Fruit fly (Drosophila melanogaster) whole organism, adult: ENCODE data around the gene CG3655.

Experiments used
- CG11617 ChIP-seq: fragments of 200-800 bp; sonication (Bioruptor generic); optimal IDR thresholded peaks from 2 replicates; lab custom pipeline; 2017; ENCODE audit warnings: mild to moderate bottlenecking, missing biosample characterization, missing genetic modification reagents, missing genetic modification characterization
- CG12768 ChIP-seq: fragments of 200-800 bp; sonication (Bioruptor generic); optimal IDR thresholded peaks from 2 replicates; lab custom pipeline; 2017; ENCODE audit warnings: missing biosample characterization, missing genetic modification characterization, mild to moderate bottlenecking, moderate library complexity, missing genetic modification reagents
- CG14711 ChIP-seq: fragments of 200-800 bp; sonication (Bioruptor generic); optimal IDR thresholded peaks from 2 replicates; lab custom pipeline; 2018; ENCODE audit warnings: missing biosample characterization, mild to moderate bottlenecking, missing genetic modification characterization, moderate library complexity
- CG1620 ChIP-seq: fragments of 200-800 bp; sonication (Bioruptor generic); optimal IDR thresholded peaks from 2 replicates; lab custom pipeline; 2016; ENCODE audit warnings: missing biosample characterization, missing genetic modification characterization
- CG33017 ChIP-seq: fragments of 200-800 bp; sonication (Bioruptor generic); optimal IDR thresholded peaks from 2 replicates; lab custom pipeline; 2018; ENCODE audit warnings: missing biosample characterization, mild to moderate bottlenecking, missing genetic modification characterization, moderate library complexity
- CG5204 ChIP-seq: fragments of 200-800 bp; sonication (Bioruptor generic); optimal IDR thresholded peaks from 2 replicates; lab custom pipeline; 2016; ENCODE audit warnings: missing biosample characterization, missing genetic modification characterization
- CG7045 ChIP-seq: fragments of 200-800 bp; sonication (Bioruptor generic); optimal IDR thresholded peaks from 2 replicates; lab custom pipeline; 2017; ENCODE audit warnings: missing biosample characterization, mild to moderate bottlenecking, missing genetic modification characterization
- CG7101 ChIP-seq: fragments of 200-800 bp; sonication (Bioruptor generic); optimal IDR thresholded peaks from 2 replicates; lab custom pipeline; 2018; ENCODE audit warnings: missing biosample characterization, mild to moderate bottlenecking, missing genetic modification characterization, moderate library complexity
- Clk ChIP-seq: fragments of 200-800 bp; sonication (Bioruptor generic); optimal IDR thresholded peaks from 2 replicates; lab custom pipeline; 2017; ENCODE audit warnings: missing biosample characterization, missing genetic modification characterization
- Crg-1 ChIP-seq: fragments of 200-800 bp; sonication (Bioruptor generic); optimal IDR thresholded peaks from 2 replicates; lab custom pipeline; 2016; ENCODE audit warnings: missing biosample characterization, missing genetic modification characterization
- Hr96 ChIP-seq: fragments of 200-800 bp; sonication (Bioruptor generic); optimal IDR thresholded peaks from 2 replicates; lab custom pipeline; 2016; ENCODE audit warnings: missing biosample characterization, missing genetic modification characterization
- Mnt ChIP-seq: fragments of 200-800 bp; sonication (Bioruptor generic); optimal IDR thresholded peaks from 2 replicates; lab custom pipeline; 2016; ENCODE audit warnings: missing biosample characterization, mild to moderate bottlenecking, missing genetic modification characterization
- bab1 ChIP-seq: fragments of 200-800 bp; sonication (Bioruptor generic); optimal IDR thresholded peaks from 3 replicates; lab custom pipeline; 2019; ENCODE audit warnings: missing biosample characterization, mild to moderate bottlenecking, missing genetic modification characterization, moderate library complexity
- cic ChIP-seq: fragments of 200-800 bp; sonication (Bioruptor generic); optimal IDR thresholded peaks from 2 replicates; lab custom pipeline; 2017; ENCODE audit warnings: missing biosample characterization, mild to moderate bottlenecking, missing genetic modification characterization, moderate library complexity
- cnc ChIP-seq, 2 experiments: fragments of >200 bp; optimal IDR thresholded peaks; 2 replicates each; lab custom pipeline; 2017
- kay ChIP-seq: fragments of 200-800 bp; sonication (Bioruptor generic); peaks from one replicate; lab custom pipeline; 2016; ENCODE audit warnings: missing biosample characterization, missing genetic modification characterization, borderline replicate concordance
- ovo ChIP-seq: fragments of 200-800 bp; sonication (Bioruptor generic); optimal IDR thresholded peaks from 2 replicates; lab custom pipeline; 2016; ENCODE audit warnings: missing biosample characterization, missing genetic modification characterization
- pad ChIP-seq: fragments of 200-800 bp; sonication (Bioruptor generic); optimal IDR thresholded peaks from 3 replicates; lab custom pipeline; 2017; ENCODE audit warnings: missing biosample characterization, missing genetic modification characterization, mild to moderate bottlenecking, moderate library complexity, missing genetic modification reagents
- tj ChIP-seq: fragments of 200-800 bp; sonication (Bioruptor generic); optimal IDR thresholded peaks from 3 replicates; lab custom pipeline; 2017; ENCODE audit warnings: missing biosample characterization, mild to moderate bottlenecking, missing genetic modification characterization, moderate library complexity
- toe ChIP-seq: fragments of 200-800 bp; sonication (Bioruptor generic); optimal IDR thresholded peaks from 2 replicates; lab custom pipeline; 2016; ENCODE audit warnings: missing biosample characterization, missing genetic modification characterization

CG3655 gene

DNA sequence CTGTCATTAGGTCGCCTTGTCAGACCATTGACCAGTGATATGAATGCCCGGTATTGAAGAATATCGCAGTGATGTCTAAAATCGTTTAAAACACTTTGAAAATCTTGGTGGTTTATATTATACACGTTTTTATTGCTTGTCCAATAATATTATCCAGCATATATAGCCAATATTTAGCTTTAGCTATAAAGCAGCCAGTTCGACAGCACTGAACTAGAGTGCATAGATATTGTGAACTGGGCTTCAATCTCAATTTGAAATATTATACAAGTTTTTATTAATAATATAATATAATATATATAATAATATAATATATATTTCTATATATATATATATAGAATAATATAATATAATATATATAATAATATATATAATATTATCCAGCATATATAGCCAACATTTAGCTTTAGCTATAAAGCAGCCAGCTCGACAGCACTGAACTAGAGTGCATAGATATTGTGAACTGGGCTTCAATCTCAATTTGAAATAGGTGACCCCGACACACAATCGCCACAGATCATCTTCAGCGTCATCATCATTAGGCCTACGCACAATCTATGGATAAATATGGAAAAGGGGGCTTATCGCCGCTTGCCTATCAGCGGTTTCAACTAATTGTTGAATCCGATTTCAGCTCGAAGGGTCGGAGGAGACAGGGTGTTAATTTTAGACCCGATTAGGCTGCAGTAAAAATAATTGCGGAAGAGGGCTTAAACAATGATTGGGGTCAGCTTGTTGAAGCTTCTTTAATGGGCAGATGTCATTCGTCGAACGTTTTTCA lies 8.1 kb upstream of the CG3655 start:
- no peak for TF ChIP-seq toe (GFP tag; lab: Kevin White, UChicago)
- TF ChIP-seq cnc (optimal IDR thresholded peaks at IDR 0.05; lab: Kevin White, UChicago): no peak
- no peak for TF ChIP-seq CG12768
- no peak for TF ChIP-seq CG5204 (GFP tag; lab: Kevin White, UChicago)
- TF ChIP-seq cic (GFP tag; lab: Kevin White, UChicago): no peak
- no peak for TF ChIP-seq CG33017
- TF ChIP-seq pad (GFP tag; lab: Kevin White, UChicago): no peak

dm6 chrX:1135006-1135376 lies 295 bp upstream of the CG3655 start:
- TF ChIP-seq CG1620 (GFP tag; lab: Kevin White, UChicago) (no peak), CG33017 (no peak), CG5204 (GFP tag; lab: Kevin White, UChicago) (no peak), CG14711 (tag; lab: Kevin White, UChicago) (no peak), toe (GFP tag; lab: Kevin White, UChicago) (no peak), pad (GFP tag; lab: Kevin White, UChicago) (no peak), CG12768 (no peak)

DNA sequence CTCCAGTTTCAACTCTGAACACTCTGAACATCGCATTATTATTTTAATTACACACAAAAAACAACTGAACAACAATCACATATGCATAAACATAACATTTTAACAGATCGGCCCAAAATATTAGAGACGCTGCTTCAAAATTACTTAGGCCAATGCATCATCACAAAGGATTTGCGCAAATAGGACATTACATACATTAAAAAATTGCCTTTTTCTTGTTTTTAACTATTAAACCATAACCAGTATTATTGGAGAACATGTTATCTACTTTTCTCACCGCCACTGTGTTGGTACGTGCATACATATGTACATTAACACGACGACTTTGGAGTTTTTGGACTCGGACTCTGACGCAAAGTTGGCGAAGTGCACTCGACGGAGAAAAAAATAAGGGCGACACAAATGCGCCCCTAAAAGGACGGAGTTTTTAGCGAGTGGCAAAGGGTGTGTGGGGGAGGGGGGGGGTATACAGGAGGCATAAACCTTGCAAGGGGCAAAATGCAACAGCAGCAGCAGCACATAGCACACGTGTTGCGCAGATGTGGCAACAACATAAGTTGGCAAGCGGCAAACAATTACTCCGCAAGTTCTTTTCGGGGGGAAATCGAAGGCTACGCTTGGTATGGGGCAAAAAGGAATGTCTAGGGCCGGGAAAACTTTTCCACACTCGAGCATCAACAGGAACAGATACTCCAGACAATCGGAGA lies 5.0 kb downstream of the CG3655 start:
- no peak for TF ChIP-seq CG7101 (tag; lab: Kevin White, UChicago)
- TF ChIP-seq cnc (optimal IDR thresholded peaks at IDR 0.05; lab: Kevin White, UChicago): no peak
- no peak for TF ChIP-seq cic (GFP tag; lab: Kevin White, UChicago)
- TF ChIP-seq CG1620 (GFP tag; lab: Kevin White, UChicago): no peak
- TF ChIP-seq CG7045 (GFP tag; lab: Kevin White, UChicago): no peak
- no peak for TF ChIP-seq bab1 (GFP tag; lab: Kevin White, UChicago)
- no peak for TF ChIP-seq kay

DNA sequence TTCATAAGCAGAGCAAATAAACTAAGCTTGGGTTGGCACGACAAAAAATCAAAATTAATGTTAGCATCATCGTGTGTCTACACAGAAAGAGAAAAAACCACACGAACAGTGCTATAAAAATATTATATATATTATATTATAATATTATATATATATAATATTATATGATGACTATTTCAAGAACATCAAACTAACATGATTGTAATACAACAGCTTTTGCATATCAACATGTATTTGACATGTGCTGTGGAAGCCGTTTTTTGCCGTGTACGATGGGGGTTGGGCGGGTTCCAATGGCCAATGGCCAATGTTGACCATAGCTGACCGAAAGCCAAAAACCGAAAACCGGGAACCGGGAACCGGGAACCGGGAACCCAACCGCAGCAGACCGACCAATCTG lies 11.3 kb downstream of the CG3655 start:
- no peak for TF ChIP-seq CG12768
- TF ChIP-seq Clk: no peak
- no peak for TF ChIP-seq tj (GFP tag; lab: Kevin White, UChicago)
- TF ChIP-seq CG1620 (GFP tag; lab: Kevin White, UChicago): no peak
- TF ChIP-seq bab1 (GFP tag; lab: Kevin White, UChicago): no peak
- no peak for TF ChIP-seq CG14711 (tag; lab: Kevin White, UChicago)
- TF ChIP-seq kay: no peak

- TF ChIP-seq pad (GFP tag; lab: Kevin White, UChicago) (no peak), ovo (no peak), CG1620 (GFP tag; lab: Kevin White, UChicago) (no peak), CG11617 (GFP tag; lab: Kevin White, UChicago) (no peak), CG7101 (tag; lab: Kevin White, UChicago) (no peak), CG5204 (GFP tag; lab: Kevin White, UChicago) (no peak), CG12768 (no peak), cnc (optimal IDR thresholded peaks at IDR 0.05; lab: Kevin White, UChicago) (no peak), CG33017 (no peak), tj (GFP tag; lab: Kevin White, UChicago) (no peak), Crg-1 (GFP tag; lab: Kevin White, UChicago) (no peak), Mnt (GFP tag; lab: Kevin White, UChicago) (no peak)
Measured at dm6 chrX:1120896-1121295, 13.8 kb downstream of the CG3655 start.

dm6 chrX:1120394-1120793 lies 14.3 kb downstream of the CG3655 start:
- TF ChIP-seq CG7045 (GFP tag; lab: Kevin White, UChicago) (no peak), pad (GFP tag; lab: Kevin White, UChicago) (no peak), kay (no peak), toe (GFP tag; lab: Kevin White, UChicago) (no peak), CG33017 (no peak), cic (GFP tag; lab: Kevin White, UChicago) (no peak), cnc (optimal IDR thresholded peaks at IDR 0.05; lab: Kevin White, UChicago) (no peak), CG1620 (GFP tag; lab: Kevin White, UChicago) (no peak), CG11617 (GFP tag; lab: Kevin White, UChicago) (no peak)

DNA sequence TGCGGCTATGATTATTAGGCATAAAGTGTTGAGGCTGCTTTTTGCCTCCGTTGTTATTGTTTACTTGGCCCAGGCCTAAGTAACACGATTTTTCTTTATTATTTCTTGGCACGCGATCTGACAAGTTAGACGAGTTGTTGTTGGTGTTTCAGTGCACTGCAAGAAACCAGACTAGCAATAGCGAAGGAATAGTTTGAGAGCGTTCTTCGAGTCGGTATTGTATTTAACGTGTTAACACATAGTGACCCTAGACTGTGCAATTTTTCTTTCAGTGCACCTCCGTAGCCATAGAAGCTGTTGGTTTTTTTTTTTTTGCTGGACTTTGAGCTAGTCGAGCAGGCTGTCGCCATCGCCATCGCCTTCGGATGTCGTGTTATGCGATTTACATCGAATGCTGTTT lies 15.5 kb downstream of the CG3655 start:
- TF ChIP-seq CG12768 (peak; percentile 9), CG7045 (GFP tag; lab: Kevin White, UChicago) (peak; percentile 50), Hr96 (GFP tag; lab: Kevin White, UChicago) (peak; percentile 35), CG14711 (tag; lab: Kevin White, UChicago) (no peak)
